Fruit fly (Drosophila melanogaster) Kc167 (cell line): ENCODE measurements around the gene Rac1.

Experiments
- Myc ChIP-seq: fragments of >200 bp; optimal IDR thresholded peaks from 2 replicates; lab custom pipeline; 2017; ENCODE audit warnings: missing external identifiers
- Sin3A ChIP-seq: fragments of >200 bp; optimal IDR thresholded peaks from 2 replicates; lab custom pipeline; 2018; ENCODE audit warnings: missing external identifiers
- h ChIP-seq: fragments of >200 bp; optimal IDR thresholded peaks from 3 replicates; lab custom pipeline; 2018; ENCODE audit warnings: missing external identifiers
- insv ChIP-seq: fragments of >200 bp; optimal IDR thresholded peaks from 3 replicates; lab custom pipeline; 2018; ENCODE audit warnings: missing external identifiers
- psq ChIP-seq: fragments of >200 bp; optimal IDR thresholded peaks from 2 replicates; lab custom pipeline; 2017; ENCODE audit warnings: missing external identifiers
- ttk ChIP-seq: sonication (Bioruptor generic); optimal IDR thresholded peaks from 2 replicates; lab custom pipeline; 2017; ENCODE audit warnings: missing external identifiers

DNA sequence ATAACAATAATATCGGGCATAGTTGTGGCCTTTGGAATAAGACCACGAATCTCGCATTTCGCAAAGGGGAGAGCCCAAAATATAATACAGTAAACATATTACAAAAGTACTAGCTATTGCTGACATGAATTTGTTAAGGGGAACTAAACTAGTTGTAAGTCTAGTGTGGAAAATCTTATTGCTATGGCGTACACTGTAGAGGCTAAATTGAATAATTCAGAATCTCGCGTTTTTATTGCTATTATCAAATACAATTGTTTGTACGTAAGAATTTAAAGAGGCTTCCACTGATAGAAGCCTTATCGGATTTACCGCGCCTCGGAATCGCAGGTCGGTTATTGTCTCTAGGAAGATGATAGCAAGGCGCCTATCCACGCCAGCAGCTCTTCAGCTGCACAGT is 2.8 kb upstream of the Rac1 start:
- no peak for TF ChIP-seq Myc (lab: Kevin White, UChicago)
- no peak for TF ChIP-seq psq (lab: Kevin White, UChicago)
- no peak for TF ChIP-seq insv (lab: Kevin White, UChicago)
- TF ChIP-seq ttk (lab: Kevin White, UChicago) = no peak
- TF ChIP-seq Sin3A = no peak
- no peak for TF ChIP-seq h
